Worm (Caenorhabditis elegans) whole organism, L1 larva: ENCODE measurements around the gene eelo-2.

Source experiments
- C04F5.9 ChIP-seq: sonication (generic microtip); optimal IDR thresholded peaks from 2 replicates; lab custom pipeline; 2016; ENCODE audit warnings: missing genetic modification characterization, missing compliant biosample characterization
- C16A3.4 ChIP-seq: fragments of 150-350 bp; optimal IDR thresholded peaks from 2 replicates; lab custom pipeline; 2014; ENCODE audit warnings: missing biosample characterization, missing genetic modification characterization
- C34B4.2 ChIP-seq: sonication (generic microtip); optimal IDR thresholded peaks from 2 replicates; lab custom pipeline; 2017; ENCODE audit warnings: mild to moderate bottlenecking, missing genetic modification characterization, missing compliant biosample characterization
- F16B12.6 ChIP-seq: fragments of 150-350 bp; optimal IDR thresholded peaks from 2 replicates; lab custom pipeline; 2014; ENCODE audit warnings: missing biosample characterization, missing genetic modification characterization
- alr-1 ChIP-seq: fragments of 200-800 bp; sonication (Bioruptor generic); optimal IDR thresholded peaks from 2 replicates; lab custom pipeline; 2018; ENCODE audit warnings: borderline replicate concordance, mild to moderate bottlenecking, missing genetic modification characterization, missing compliant biosample characterization
- ama-1 ChIP-seq: fragments of 150-350 bp; optimal IDR thresholded peaks from 2 replicates; lab custom pipeline; 2014
- blmp-1 ChIP-seq: fragments of 150-350 bp; optimal IDR thresholded peaks from 2 replicates; lab custom pipeline; 2014; ENCODE audit warnings: missing biosample characterization, missing genetic modification characterization
- ceh-8 ChIP-seq: fragments of 200-800 bp; sonication (Bioruptor generic); optimal IDR thresholded peaks from 2 replicates; lab custom pipeline; 2018; ENCODE audit warnings: mild to moderate bottlenecking, missing genetic modification characterization, moderate library complexity, missing compliant biosample characterization
- ceh-82 ChIP-seq, 3 experiments: fragments of 150-350 bp in 1 of 3; sonication (generic microtip) in 2 of 3; optimal IDR thresholded peaks; 2 replicates each; lab custom pipeline; 2014 to 2017; ENCODE audit warnings: missing biosample characterization in 3 of 3, missing genetic modification characterization in 3 of 3
- ceh-88 ChIP-seq: fragments of 200-800 bp; sonication (Bioruptor generic); IDR thresholded peaks from 2 replicates; pipeline ENCODE4 v1.3.6; 2022; ENCODE audit warnings: missing genetic modification characterization, missing compliant biosample characterization
- ceh-90 ChIP-seq: sonication (generic microtip); optimal IDR thresholded peaks from 2 replicates; lab custom pipeline; 2016; ENCODE audit warnings: missing genetic modification characterization, missing compliant biosample characterization
- dpl-1 ChIP-seq, 3 experiments: fragments of 150-350 bp in 2 of 3; sonication (generic microtip) in 1 of 3; optimal IDR thresholded peaks; 2 replicates each; lab custom pipeline; 2014 to 2017; ENCODE audit warnings: missing biosample characterization in 3 of 3, missing genetic modification characterization in 3 of 3, missing genetic modification reagents in 3 of 3
- efl-1 ChIP-seq, 4 experiments: fragments of 150-350 bp; optimal IDR thresholded peaks in 3 of 4; peaks in 1 of 4; 1 replicate in 1 of 4; 2 replicates in 3 of 4; lab custom pipeline; 2014; ENCODE audit warnings: missing biosample characterization in 2 of 4, missing genetic modification characterization in 2 of 4, missing genetic modification reagents in 2 of 4
- efl-3 ChIP-seq: fragments of 200-800 bp; sonication (Bioruptor generic); optimal IDR thresholded peaks from 2 replicates; lab custom pipeline; 2018; ENCODE audit warnings: mild to moderate bottlenecking, missing genetic modification characterization, missing compliant biosample characterization
- egl-27 ChIP-seq, 2 experiments: fragments of 150-350 bp in 1 of 2; sonication (generic microtip); optimal IDR thresholded peaks; 3 replicates each; lab custom pipeline; 2017 to 2018; ENCODE audit warnings: missing biosample characterization in 2 of 2, missing genetic modification characterization in 2 of 2, missing genetic modification reagents in 2 of 2
- elt-3 ChIP-seq, 6 experiments: fragments of 150-350 bp in 1 of 6; sonication (generic microtip); optimal IDR thresholded peaks; 2 replicates each; lab custom pipeline; 2017 to 2018; ENCODE audit warnings: missing biosample characterization in 6 of 6, missing genetic modification characterization in 6 of 6, inconsistent platforms in 1 of 6
- fkh-10 ChIP-seq: sonication (generic microtip); optimal IDR thresholded peaks from 2 replicates; lab custom pipeline; 2017; ENCODE audit warnings: missing biosample characterization, missing genetic modification reagents, missing genetic modification characterization
- fos-1 ChIP-seq: fragments of 150-350 bp; optimal IDR thresholded peaks from 2 replicates; lab custom pipeline; 2014; ENCODE audit warnings: missing biosample characterization, missing genetic modification characterization
- grh-1 ChIP-seq: fragments of 200-800 bp; sonication (Bioruptor generic); IDR thresholded peaks from 2 replicates; pipeline ENCODE4 v1.3.6; 2022; ENCODE audit warnings: missing genetic modification reagents, missing genetic modification characterization, missing compliant biosample characterization
- lin-15B ChIP-seq: fragments of 150-350 bp; sonication (generic microtip); optimal IDR thresholded peaks from 3 replicates; lab custom pipeline; 2014; ENCODE audit warnings: missing biosample characterization, missing genetic modification characterization
- lin-35 ChIP-seq, 2 experiments: fragments of 150-350 bp; optimal IDR thresholded peaks; 2 replicates each; lab custom pipeline; 2014; ENCODE audit warnings: missing biosample characterization in 2 of 2, missing genetic modification characterization in 2 of 2, missing genetic modification reagents in 2 of 2
- lsy-2 ChIP-seq, 2 experiments: fragments of 150-350 bp; optimal IDR thresholded peaks; 2 replicates each; lab custom pipeline; 2014; ENCODE audit warnings: missing biosample characterization in 2 of 2, missing genetic modification characterization in 2 of 2
- mef-2 ChIP-seq: fragments of 150-350 bp; optimal IDR thresholded peaks from 2 replicates; lab custom pipeline; 2014; ENCODE audit warnings: missing biosample characterization, missing genetic modification characterization
- nhr-19 ChIP-seq: fragments of 200-800 bp; sonication (Bioruptor generic); conservative IDR thresholded peaks from 2 replicates; pipeline ENCODE4 v1.3.6; 2022; ENCODE audit warnings: missing genetic modification characterization, missing compliant biosample characterization
- nhr-71 ChIP-seq: sonication (generic microtip); optimal IDR thresholded peaks from 2 replicates; lab custom pipeline; 2016; ENCODE audit warnings: mild to moderate bottlenecking, missing genetic modification characterization, moderate library complexity, missing compliant biosample characterization
- nhr-77 ChIP-seq: fragments of 150-350 bp; optimal IDR thresholded peaks from 2 replicates; lab custom pipeline; 2014; ENCODE audit warnings: missing biosample characterization, missing genetic modification characterization
- nhr-85 ChIP-seq: sonication (generic microtip); peaks from one replicate; lab custom pipeline; 2016; ENCODE audit warnings: missing genetic modification characterization, inconsistent platforms, missing compliant biosample characterization
- nhr-90 ChIP-seq: sonication (generic microtip); optimal IDR thresholded peaks from 2 replicates; lab custom pipeline; 2016; ENCODE audit warnings: mild to moderate bottlenecking, missing genetic modification characterization, missing compliant biosample characterization; ENCODE audit not compliant: poor library complexity
- pqm-1 ChIP-seq: sonication (generic microtip); optimal IDR thresholded peaks from 3 replicates; lab custom pipeline; 2017; ENCODE audit warnings: missing biosample characterization, missing genetic modification characterization
- skn-1 ChIP-seq: fragments of 150-350 bp; optimal IDR thresholded peaks from 2 replicates; lab custom pipeline; 2014; ENCODE audit warnings: missing biosample characterization, missing genetic modification characterization
- swsn-7 ChIP-seq: sonication (generic microtip); optimal IDR thresholded peaks from 2 replicates; lab custom pipeline; 2016; ENCODE audit warnings: missing genetic modification characterization, missing compliant biosample characterization
- unc-62 ChIP-seq: fragments of 150-350 bp; optimal IDR thresholded peaks from 2 replicates; lab custom pipeline; 2014; ENCODE audit warnings: missing biosample characterization, missing genetic modification reagents, missing genetic modification characterization
- xbp-1 ChIP-seq: sonication (generic microtip); optimal IDR thresholded peaks from 2 replicates; lab custom pipeline; 2016; ENCODE audit warnings: missing genetic modification characterization, missing compliant biosample characterization
- ztf-4 ChIP-seq: fragments of 150-350 bp; optimal IDR thresholded peaks from 2 replicates; lab custom pipeline; 2014; ENCODE audit warnings: missing biosample characterization, missing genetic modification characterization

Gene eelo-2

DNA sequence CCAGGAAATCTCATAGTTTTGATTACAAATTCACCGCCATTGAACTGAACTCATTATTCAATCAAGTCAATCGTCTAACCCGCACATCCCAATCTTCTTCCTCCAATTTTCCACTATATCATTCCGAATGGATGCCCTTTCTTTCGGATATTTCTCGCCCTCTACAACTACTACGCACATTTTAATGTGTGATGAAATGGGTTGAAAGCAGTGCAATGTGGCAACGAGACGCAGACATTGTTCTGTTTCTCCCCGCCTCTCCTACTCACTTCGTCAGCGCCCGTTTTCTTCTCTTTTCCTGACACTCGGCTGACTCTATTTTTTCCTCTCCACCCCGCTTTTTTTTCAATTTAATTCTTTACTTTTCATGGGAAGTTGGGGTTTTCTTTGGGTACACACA lies 18.7 kb downstream of the eelo-2 start (continued):
- TF ChIP-seq fkh-10 (GFP tag; lab: Kevin White, UChicago): no peak

DNA sequence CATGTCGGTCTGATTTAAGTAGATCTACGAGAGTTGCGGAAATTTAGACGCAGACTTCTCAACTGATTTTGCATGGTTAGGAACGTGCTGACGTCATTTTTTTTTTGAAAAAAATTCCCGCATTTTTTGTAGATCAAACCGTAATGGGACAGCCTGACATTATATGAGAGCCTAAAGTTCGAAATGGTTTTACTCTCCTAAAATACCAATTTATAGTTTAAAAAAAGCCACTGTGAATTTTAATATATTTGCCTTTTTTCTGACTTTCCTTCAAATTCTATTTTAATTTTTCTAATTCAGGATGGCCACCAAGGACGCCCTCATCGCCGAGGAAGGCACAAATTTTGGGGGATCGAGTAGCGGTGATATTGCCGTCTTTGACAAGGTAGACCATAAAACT lies 19.1 kb downstream of the eelo-2 start, which contains the start of gene atgp-1:
Gene atgp-1, plus strand, starts transcription at position 301 of the 400 bp plus-strand sequence.
- TF ChIP-seq C16A3.4 (tag; lab: Kevin White, UChicago): no peak
- TF ChIP-seq xbp-1 (tag; lab: Kevin White, UChicago): no peak
- TF ChIP-seq nhr-85 (tag; lab: Kevin White, UChicago): peak; percentile 63
- TF ChIP-seq ztf-4 (tag; lab: Kevin White, UChicago): no peak
- TF ChIP-seq nhr-71 (tag; lab: Kevin White, UChicago): no peak
- no peak for TF ChIP-seq skn-1 (tag; lab: Kevin White, UChicago)
- TF ChIP-seq fos-1 (tag; lab: Kevin White, UChicago): no peak

DNA sequence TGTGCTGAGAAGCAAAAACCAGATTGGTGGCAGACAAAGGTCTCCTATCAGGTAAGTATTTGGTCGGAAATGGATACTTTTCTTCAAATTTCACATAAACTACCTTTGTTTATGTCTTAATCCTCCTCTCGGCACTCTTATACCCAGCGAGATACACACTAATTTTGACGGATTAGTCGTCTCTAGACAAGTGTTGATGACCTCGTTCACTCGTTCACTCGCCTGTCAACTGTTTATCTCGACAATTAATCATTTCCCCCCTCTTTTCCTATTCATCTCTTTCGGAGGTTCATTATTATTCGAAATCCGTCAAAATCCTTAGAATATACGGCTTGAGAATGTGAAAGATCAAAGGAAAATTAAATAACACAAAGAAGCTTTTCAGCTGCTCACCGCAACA lies 19.8 kb downstream of the eelo-2 start:
- TF ChIP-seq ceh-90 (tag; lab: Kevin White, UChicago) (no peak), blmp-1 (tag; lab: Kevin White, UChicago) (peak; percentile 12)

DNA sequence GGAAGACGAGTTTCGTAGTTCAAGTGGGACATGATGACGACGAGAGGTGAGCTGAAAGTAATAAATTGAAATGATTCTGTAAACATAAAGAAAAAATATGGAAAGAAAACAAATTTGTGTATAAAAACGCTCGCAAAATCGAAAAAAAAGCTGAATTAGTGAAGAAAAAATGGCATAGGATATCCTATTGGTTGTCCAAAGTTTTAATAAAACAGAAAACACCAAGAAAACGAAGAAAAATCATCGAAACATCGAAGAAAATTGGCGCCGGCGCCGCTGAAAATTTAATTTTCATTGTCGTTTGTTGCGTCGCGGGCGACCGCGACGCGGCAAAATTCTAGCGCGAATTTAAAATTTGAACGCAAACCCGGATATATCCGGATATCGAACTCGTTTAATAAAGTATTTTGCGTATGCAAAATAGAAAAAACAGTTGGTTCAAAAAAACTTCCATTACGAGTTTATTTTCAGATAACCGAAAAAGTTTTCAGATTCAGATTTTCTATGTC lies 23.7 kb downstream of the eelo-2 start, which contains the start of gene gln-5:
Gene gln-5, minus strand, starts transcription at position 51 of the 509 bp plus-strand sequence.
- TF ChIP-seq efl-3 (GFP tag; lab: Kevin White, UChicago): no peak
- peak in 1 of 2 experiments; percentile 29 for TF ChIP-seq efl-1 (optimal IDR thresholded peaks at IDR 0.05; lab: Kevin White, UChicago)
- TF ChIP-seq efl-1 (GFP tag; optimal IDR thresholded peaks at IDR 0.05 in 1 of 2; lab: Kevin White, UChicago): peak in 1 of 2 experiments; percentile 31
- TF ChIP-seq nhr-90 (tag; lab: Kevin White, UChicago): no peak

DNA sequence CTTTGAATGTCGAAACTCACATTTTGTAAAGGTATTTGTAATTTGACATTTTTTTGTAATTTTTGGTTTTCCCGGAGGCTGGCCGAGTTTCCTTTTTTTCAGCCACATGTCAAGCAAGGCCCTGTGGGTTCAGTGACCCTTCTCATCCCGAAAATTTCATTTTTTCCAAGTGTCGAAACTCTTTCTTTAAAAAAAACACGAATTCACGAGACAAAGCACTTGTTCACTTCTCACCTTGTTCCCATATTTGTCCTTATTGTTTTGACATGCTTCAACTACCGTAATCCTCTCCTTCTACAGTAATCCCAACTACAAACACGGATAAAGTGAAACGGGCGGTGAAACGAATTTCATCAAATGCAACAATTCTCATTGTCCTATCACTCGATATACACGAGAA lies 25.4 kb downstream of the eelo-2 start, which contains the start of gene lhfp-4:
Gene lhfp-4, plus strand, starts transcription at position 301 of the 400 bp plus-strand sequence.
- TF ChIP-seq dpl-1 (GFP tag; optimal IDR thresholded peaks at IDR 0.05; lab: Kevin White, UChicago) (no peak), C04F5.9 (tag; lab: Kevin White, UChicago) (no peak), efl-1 (optimal IDR thresholded peaks at IDR 0.05; lab: Kevin White, UChicago) (no peak), efl-1 (GFP tag; optimal IDR thresholded peaks at IDR 0.05 in 1 of 2; lab: Kevin White, UChicago) (peak in 1 of 2 experiments; percentile 22), nhr-19 (no peak), nhr-77 (tag; lab: Kevin White, UChicago) (no peak), ama-1 (lab: Kevin White, UChicago) (no peak), egl-27 (tag; optimal IDR thresholded peaks at IDR 0.05; lab: Kevin White, UChicago) (no peak), ceh-82 (tag; optimal IDR thresholded peaks at IDR 0.05; lab: Kevin White, UChicago) (no peak)

DNA sequence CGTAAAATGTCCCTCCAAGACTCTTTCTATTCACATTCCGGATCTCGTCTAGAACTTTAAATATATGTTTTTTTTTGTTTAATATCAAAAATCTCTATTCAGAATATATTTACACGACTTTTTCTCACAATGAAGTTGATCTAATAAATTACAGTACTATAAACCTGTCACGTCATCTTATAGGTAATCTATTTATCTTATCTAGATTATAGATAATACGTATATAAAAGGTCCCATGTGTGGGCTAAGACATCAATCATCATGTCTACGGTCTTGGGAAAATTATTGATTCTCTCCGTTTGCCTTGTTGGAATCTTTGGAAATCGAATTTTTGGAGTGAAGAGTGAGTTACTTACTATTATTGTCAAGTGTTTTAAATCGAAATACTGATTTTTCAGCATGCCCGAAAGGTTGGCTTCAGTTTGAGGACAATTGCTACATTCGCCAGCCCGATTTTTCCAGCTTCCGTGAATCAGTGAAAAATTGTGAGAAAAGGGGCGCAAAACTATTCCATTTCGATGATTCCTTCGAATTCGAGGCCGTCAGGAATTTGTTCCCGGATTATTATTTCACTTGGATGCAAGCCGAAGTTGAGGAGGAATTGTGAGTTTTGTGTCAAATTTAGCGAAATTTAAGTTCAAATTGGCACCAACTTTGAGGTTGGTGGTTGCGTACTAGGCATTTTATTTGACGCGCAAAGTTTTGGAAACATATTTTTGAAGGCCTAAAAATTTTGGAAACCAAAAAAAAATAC lies 27.0 kb downstream of the eelo-2 start, which contains the start of gene clec-196:
Gene clec-196, plus strand, starts transcription at position 252 of the 754 bp plus-strand sequence.
- TF ChIP-seq grh-1 (GFP tag; lab: Robert Waterston, UW): peak; percentile 23; the same call in 1 of the 2 replicates
- TF ChIP-seq C04F5.9 (tag; lab: Kevin White, UChicago): no peak
- TF ChIP-seq swsn-7 (tag; lab: Kevin White, UChicago): peak; percentile 14
- peak; percentile 5 to 77 for TF ChIP-seq lin-35 (GFP tag; optimal IDR thresholded peaks at IDR 0.05; lab: Kevin White, UChicago)
- TF ChIP-seq unc-62 (GFP tag; lab: Kevin White, UChicago): no peak
- TF ChIP-seq mef-2: peak; percentile 17
- TF ChIP-seq skn-1 (tag; lab: Kevin White, UChicago): no peak
- TF ChIP-seq lin-15B (tag; lab: Kevin White, UChicago): peak; percentile 3
- 0 out of 2 replicates have a peak, but pooled peaks have one; percentile 14 for TF ChIP-seq ceh-88 (GFP tag; lab: Robert Waterston, UW)
- TF ChIP-seq lsy-2 (tag; optimal IDR thresholded peaks at IDR 0.05; lab: Kevin White, UChicago): peak in 1 of 2 experiments; percentile 9
- no peak for TF ChIP-seq ceh-8 (GFP tag; lab: Kevin White, UChicago)
- no peak for TF ChIP-seq C34B4.2 (tag; lab: Kevin White, UChicago)
- TF ChIP-seq alr-1: no peak
- TF ChIP-seq C16A3.4 (tag; lab: Kevin White, UChicago): peak; percentile 1
- no peak for TF ChIP-seq efl-3 (GFP tag; lab: Kevin White, UChicago)
- TF ChIP-seq fkh-10 (GFP tag; lab: Kevin White, UChicago): no peak
- no peak for TF ChIP-seq elt-3 (tag; optimal IDR thresholded peaks at IDR 0.05; lab: Kevin White, UChicago)
- TF ChIP-seq pqm-1: no peak
- TF ChIP-seq efl-1 (optimal IDR thresholded peaks at IDR 0.05; lab: Kevin White, UChicago): peak in 1 of 2 experiments; percentile 67
- TF ChIP-seq efl-1 (GFP tag; optimal IDR thresholded peaks at IDR 0.05 in 1 of 2; lab: Kevin White, UChicago): peak; percentile 76 to 96
- peak; percentile 72 for TF ChIP-seq F16B12.6 (tag; lab: Kevin White, UChicago)
- peak; percentile 44 to 71 (median 46) for TF ChIP-seq dpl-1 (GFP tag; optimal IDR thresholded peaks at IDR 0.05; lab: Kevin White, UChicago)
- no peak for TF ChIP-seq ama-1 (lab: Kevin White, UChicago)
